Worm (Caenorhabditis elegans): ENCODE data around the gene glb-34.
A peak's percentile ranks its signal among the peaks of the same experiment; 100 is the strongest.

The glb-34 gene

ce11 chrIV:14599321-14599720 lies 26.8 kb upstream of the glb-34 start:
- TF ChIP-seq tab-1 (GFP tag; IDR thresholded peaks at IDR 0.05) (no peak), flt-1 (GFP tag; IDR thresholded peaks at IDR 0.05) (no peak), ztf-23 (GFP tag; IDR thresholded peaks at IDR 0.05) (no peak), ztf-29 (GFP tag; IDR thresholded peaks at IDR 0.05) (no peak), ref-1 (GFP tag; conservative IDR thresholded peaks at IDR 0.05) (no peak), T22C8.4 (GFP tag; IDR thresholded peaks at IDR 0.05) (no peak), med-1 (GFP tag; optimal IDR thresholded peaks at IDR 0.05; ENCODE audit: insufficient read depth) (no peak), cog-1 (tag; optimal IDR thresholded peaks at IDR 0.05) (no peak), klf-2 (GFP tag; conservative IDR thresholded peaks at IDR 0.05) (no peak)

ce11 chrIV:14594249-14594648 lies 21.7 kb upstream of the glb-34 start:
- TF ChIP-seq tab-1 (GFP tag; IDR thresholded peaks at IDR 0.05) (no peak), ref-1 (GFP tag; conservative IDR thresholded peaks at IDR 0.05) (no peak)

ce11 chrIV:14587589-14587988 lies 15.1 kb upstream of the glb-34 start:
- TF ChIP-seq tab-1 (GFP tag; IDR thresholded peaks at IDR 0.05) (no peak), klf-2 (GFP tag; conservative IDR thresholded peaks at IDR 0.05) (no peak), flt-1 (GFP tag; IDR thresholded peaks at IDR 0.05) (no peak), cog-1 (tag; optimal IDR thresholded peaks at IDR 0.05) (no peak), ztf-29 (GFP tag; IDR thresholded peaks at IDR 0.05) (no peak), ref-1 (GFP tag; conservative IDR thresholded peaks at IDR 0.05) (no peak), ztf-23 (GFP tag; IDR thresholded peaks at IDR 0.05) (no peak), T22C8.4 (GFP tag; IDR thresholded peaks at IDR 0.05) (no peak), med-1 (GFP tag; optimal IDR thresholded peaks at IDR 0.05; ENCODE audit: insufficient read depth) (no peak)

ce11 chrIV:14586759-14587158 lies 14.3 kb upstream of the glb-34 start:
- TF ChIP-seq ztf-29 (GFP tag; IDR thresholded peaks at IDR 0.05) (no peak), flt-1 (GFP tag; IDR thresholded peaks at IDR 0.05) (no peak), tab-1 (GFP tag; IDR thresholded peaks at IDR 0.05) (no peak), ztf-23 (GFP tag; IDR thresholded peaks at IDR 0.05) (no peak), klf-2 (GFP tag; conservative IDR thresholded peaks at IDR 0.05) (no peak), T22C8.4 (GFP tag; IDR thresholded peaks at IDR 0.05) (no peak), cog-1 (tag; optimal IDR thresholded peaks at IDR 0.05) (no peak), ref-1 (GFP tag; conservative IDR thresholded peaks at IDR 0.05) (no peak), med-1 (GFP tag; optimal IDR thresholded peaks at IDR 0.05; ENCODE audit: insufficient read depth) (no peak)

ce11 chrIV:14580939-14581338 lies 8.4 kb upstream of the glb-34 start, which contains the start of gene irld-18:
TSS of gene irld-18 (minus strand) at chrIV:14581039.
- TF ChIP-seq ztf-23 (GFP tag; IDR thresholded peaks at IDR 0.05) (no peak), flt-1 (GFP tag; IDR thresholded peaks at IDR 0.05) (no peak), T22C8.4 (GFP tag; IDR thresholded peaks at IDR 0.05) (no peak), cog-1 (tag; optimal IDR thresholded peaks at IDR 0.05) (no peak), klf-2 (GFP tag; conservative IDR thresholded peaks at IDR 0.05) (no peak), ztf-29 (GFP tag; IDR thresholded peaks at IDR 0.05) (no peak), med-1 (GFP tag; optimal IDR thresholded peaks at IDR 0.05; ENCODE audit: insufficient read depth) (no peak), tab-1 (GFP tag; IDR thresholded peaks at IDR 0.05) (no peak), ref-1 (GFP tag; conservative IDR thresholded peaks at IDR 0.05) (no peak)

ce11 chrIV:14578650-14579193 lies 6.2 kb upstream of the glb-34 start, which contains the start of gene Y57G11B.8:
TSS of gene Y57G11B.8 (minus strand) at chrIV:14578700.
- TF ChIP-seq klf-2 (GFP tag; conservative IDR thresholded peaks at IDR 0.05) (no peak), ztf-29 (GFP tag; IDR thresholded peaks at IDR 0.05) (no peak), flt-1 (GFP tag; IDR thresholded peaks at IDR 0.05) (no peak), ztf-23 (GFP tag; IDR thresholded peaks at IDR 0.05) (no peak), tab-1 (GFP tag; IDR thresholded peaks at IDR 0.05) (no peak), cog-1 (tag; optimal IDR thresholded peaks at IDR 0.05) (no peak), T22C8.4 (GFP tag; IDR thresholded peaks at IDR 0.05) (no peak), ref-1 (GFP tag; conservative IDR thresholded peaks at IDR 0.05) (no peak), med-1 (GFP tag; optimal IDR thresholded peaks at IDR 0.05; ENCODE audit: insufficient read depth) (no peak)

ce11 chrIV:14576471-14576870 lies 4.0 kb upstream of the glb-34 start:
- TF ChIP-seq med-1 (GFP tag; optimal IDR thresholded peaks at IDR 0.05; ENCODE audit: insufficient read depth) = peak; percentile 30
- TF ChIP-seq tab-1 (GFP tag; IDR thresholded peaks at IDR 0.05) = no peak
- TF ChIP-seq flt-1 (GFP tag; IDR thresholded peaks at IDR 0.05) = peak; percentile 83
- peak; percentile 63; the same call in 1 of the 2 replicates for TF ChIP-seq ztf-29 (GFP tag; IDR thresholded peaks at IDR 0.05)
- TF ChIP-seq klf-2 (GFP tag; conservative IDR thresholded peaks at IDR 0.05) = peak; percentile 80
- no peak for TF ChIP-seq ref-1 (GFP tag; conservative IDR thresholded peaks at IDR 0.05)
- peak; percentile 71 for TF ChIP-seq T22C8.4 (GFP tag; IDR thresholded peaks at IDR 0.05)
- no peak for TF ChIP-seq ztf-23 (GFP tag; IDR thresholded peaks at IDR 0.05)
- no peak for TF ChIP-seq cog-1 (tag; optimal IDR thresholded peaks at IDR 0.05)

ce11 chrIV:14574282-14574869 lies 1.9 kb upstream of the glb-34 start, which contains the start of the genes Y57G11B.3 and Y57G11B.5:
TSS of gene Y57G11B.3 (minus strand) at chrIV:14574382.
TSS of gene Y57G11B.5 (plus strand) at chrIV:14574819.
- TF ChIP-seq cog-1 (tag; optimal IDR thresholded peaks at IDR 0.05) (no peak), ref-1 (GFP tag; conservative IDR thresholded peaks at IDR 0.05) (no peak), flt-1 (GFP tag; IDR thresholded peaks at IDR 0.05) (no peak), ztf-29 (GFP tag; IDR thresholded peaks at IDR 0.05) (no peak), tab-1 (GFP tag; IDR thresholded peaks at IDR 0.05) (no peak), med-1 (GFP tag; optimal IDR thresholded peaks at IDR 0.05; ENCODE audit: insufficient read depth) (no peak)

- no peak for TF ChIP-seq ztf-23 (GFP tag; IDR thresholded peaks at IDR 0.05)
These were observed 561 bp upstream of the glb-34 start for ce11 chrIV:14573068-14573467.

ce11 chrIV:14571626-14572025 lies 881 bp downstream of the glb-34 start:
- TF ChIP-seq flt-1 (GFP tag; IDR thresholded peaks at IDR 0.05) (no peak), ref-1 (GFP tag; conservative IDR thresholded peaks at IDR 0.05) (no peak), tab-1 (GFP tag; IDR thresholded peaks at IDR 0.05) (no peak), cog-1 (tag; optimal IDR thresholded peaks at IDR 0.05) (no peak)

All from whole organism, midembryonic.